Worm (Caenorhabditis elegans): ENCODE measurements around the gene his-70.

The his-70 gene

DNA sequence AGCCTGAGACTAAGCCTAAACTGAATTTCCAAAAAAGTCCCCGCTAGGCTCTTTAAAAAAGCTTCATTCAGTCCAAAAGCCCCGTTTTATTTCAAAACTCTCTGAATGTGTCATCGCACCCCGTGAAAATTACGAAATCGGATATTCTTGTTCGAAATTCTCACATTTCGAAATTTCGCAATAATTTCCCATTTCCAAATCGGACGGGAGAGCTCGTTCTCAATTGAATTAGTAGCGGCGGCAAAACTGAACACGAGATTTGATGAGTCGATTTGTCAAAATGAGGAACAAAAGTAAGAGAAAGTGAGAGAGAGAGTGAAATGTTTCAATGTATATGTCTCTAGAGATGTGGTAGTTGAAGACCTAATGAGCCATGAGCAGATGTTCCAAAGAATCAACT, 24.9 kb downstream of the his-70 start:
- TF ChIP-seq blmp-1 (tag; optimal IDR thresholded peaks at IDR 0.05; ENCODE audit: insufficient read depth), result no peak
- peak in 1 of 2 experiments; percentile 0 for TF ChIP-seq lsy-2 (tag; optimal IDR thresholded peaks at IDR 0.05)
- TF ChIP-seq unc-55 (GFP tag; optimal IDR thresholded peaks at IDR 0.05), result peak; percentile 83
- TF ChIP-seq nhr-77 (tag; optimal IDR thresholded peaks at IDR 0.05), result no peak
- TF ChIP-seq nhr-237 (tag; optimal IDR thresholded peaks at IDR 0.05), result no peak
- no peak for TF ChIP-seq sem-4 (tag; optimal IDR thresholded peaks at IDR 0.05)
- no peak for TF ChIP-seq unc-39 (tag; optimal IDR thresholded peaks at IDR 0.05)
- TF ChIP-seq sma-9 (GFP tag; optimal IDR thresholded peaks at IDR 0.05), result peak; percentile 20
- TF ChIP-seq sma-9 (tag; optimal IDR thresholded peaks at IDR 0.05), result no peak
- TF ChIP-seq ztf-1 (GFP tag; conservative IDR thresholded peaks at IDR 0.05), result no peak
- TF ChIP-seq mab-5 (tag; optimal IDR thresholded peaks at IDR 0.05), result no peak
- no peak for TF ChIP-seq ceh-82 (tag; optimal IDR thresholded peaks at IDR 0.05)
- no peak for TF ChIP-seq elt-1 (tag; optimal IDR thresholded peaks at IDR 0.05)
- TF ChIP-seq aly-2 (tag; optimal IDR thresholded peaks at IDR 0.05), result no peak
- TF ChIP-seq alr-1 (tag; optimal IDR thresholded peaks at IDR 0.05), result no peak
- no peak for TF ChIP-seq nhr-21 (tag; optimal IDR thresholded peaks at IDR 0.05)
- TF ChIP-seq skn-1 (tag; optimal IDR thresholded peaks at IDR 0.05), result no peak
- no peak for TF ChIP-seq mbf-1 (tag; optimal IDR thresholded peaks at IDR 0.05)
- TF ChIP-seq F13H6.1 (tag; optimal IDR thresholded peaks at IDR 0.05), result no peak
- no peak for TF ChIP-seq nhr-6 (tag; optimal IDR thresholded peaks at IDR 0.05)
- TF ChIP-seq nhr-25 (tag; optimal IDR thresholded peaks at IDR 0.05), result no peak
- TF ChIP-seq ZK546.5 (tag; optimal IDR thresholded peaks at IDR 0.05), result no peak
- no peak for TF ChIP-seq ztf-11 (tag; optimal IDR thresholded peaks at IDR 0.05)
- no peak for TF ChIP-seq sma-3 (GFP tag; optimal IDR thresholded peaks at IDR 0.05)
- TF ChIP-seq zag-1 (tag; optimal IDR thresholded peaks at IDR 0.05), result peak; percentile 24
- no peak for TF ChIP-seq nhr-10 (tag; optimal IDR thresholded peaks at IDR 0.05)
- peak; percentile 38 for TF ChIP-seq C34F6.9 (tag; optimal IDR thresholded peaks at IDR 0.05)
- no peak for TF ChIP-seq nhr-23 (tag; optimal IDR thresholded peaks at IDR 0.05)
- no peak for TF ChIP-seq ama-1 (optimal IDR thresholded peaks at IDR 0.05)
- no peak for TF ChIP-seq Y55F3AM.14 (GFP tag; optimal IDR thresholded peaks at IDR 0.05)
- no peak for TF ChIP-seq unc-62 (GFP tag; optimal IDR thresholded peaks at IDR 0.05)
- no peak for TF ChIP-seq mdl-1 (tag; optimal IDR thresholded peaks at IDR 0.05)
- no peak for TF ChIP-seq egl-27 (tag; optimal IDR thresholded peaks at IDR 0.05)
- TF ChIP-seq nhr-11 (tag; optimal IDR thresholded peaks at IDR 0.05), result no peak
- TF ChIP-seq lin-11 (tag; optimal IDR thresholded peaks at IDR 0.05), result no peak
- TF ChIP-seq R02D3.7 (tag; optimal IDR thresholded peaks at IDR 0.05), result no peak

DNA sequence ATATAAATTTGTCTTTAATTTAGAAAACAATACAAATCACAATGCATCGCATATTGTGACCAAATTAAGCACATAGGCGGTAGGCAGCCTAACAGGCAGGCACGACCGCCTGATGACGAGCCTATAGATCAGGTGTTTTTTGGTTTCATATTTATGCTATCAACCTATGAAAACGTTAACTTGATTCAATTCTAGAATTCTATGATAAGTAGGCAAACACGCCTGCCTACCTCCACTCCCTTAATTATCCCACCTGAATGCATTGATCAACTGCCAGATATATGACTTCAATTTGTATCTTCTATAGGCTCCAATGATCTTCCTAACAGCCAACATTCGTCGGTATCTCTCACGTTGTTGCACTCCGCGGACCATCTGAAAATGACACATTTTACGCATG, 29.1 kb downstream of the his-70 start:
- no peak for TF ChIP-seq unc-39 (tag; optimal IDR thresholded peaks at IDR 0.05)
- no peak for TF ChIP-seq snpc-4 (tag; optimal IDR thresholded peaks at IDR 0.05)
- TF ChIP-seq lin-11 (tag; optimal IDR thresholded peaks at IDR 0.05), result no peak
- TF ChIP-seq nhr-23 (tag; optimal IDR thresholded peaks at IDR 0.05), result no peak
- TF ChIP-seq nhr-6 (tag; optimal IDR thresholded peaks at IDR 0.05), result no peak
- TF ChIP-seq Y55F3AM.14 (GFP tag; optimal IDR thresholded peaks at IDR 0.05), result no peak

DNA sequence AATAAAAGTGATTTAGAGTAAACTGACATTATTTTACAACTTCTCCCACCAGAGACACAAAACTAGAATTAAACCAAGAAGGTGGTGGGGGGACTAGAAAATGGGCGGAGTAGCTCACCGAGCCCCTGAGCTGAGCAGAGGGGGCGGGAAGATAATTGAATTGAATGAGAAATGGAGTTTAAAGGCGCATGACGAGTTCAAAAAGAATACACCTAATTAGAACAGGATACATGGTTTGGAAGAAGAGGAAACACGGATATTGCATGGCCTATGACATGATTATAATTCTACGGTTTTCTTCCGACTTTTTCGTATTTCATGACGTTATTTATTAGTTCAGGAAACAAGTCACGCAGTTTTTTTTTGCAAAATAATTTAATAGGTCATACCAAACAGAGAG, 31.9 kb downstream of the his-70 start, which contains the start of gene T02C12.5:
TSS of gene T02C12.5 (minus strand) at position 101 of the 400 bp plus-strand sequence.
- TF ChIP-seq ZK546.5 (tag; optimal IDR thresholded peaks at IDR 0.05) (no peak), lsy-2 (tag; optimal IDR thresholded peaks at IDR 0.05) (no peak), ama-1 (optimal IDR thresholded peaks at IDR 0.05) (no peak), dmd-4 (tag; optimal IDR thresholded peaks at IDR 0.05) (no peak), lin-11 (tag; optimal IDR thresholded peaks at IDR 0.05) (no peak), mab-5 (tag; optimal IDR thresholded peaks at IDR 0.05) (no peak), nhr-11 (tag; optimal IDR thresholded peaks at IDR 0.05) (no peak), nhr-12 (tag; optimal IDR thresholded peaks at IDR 0.05) (no peak), R02D3.7 (tag; optimal IDR thresholded peaks at IDR 0.05) (no peak), sem-4 (tag; optimal IDR thresholded peaks at IDR 0.05) (no peak), snpc-4 (tag; optimal IDR thresholded peaks at IDR 0.05) (no peak), C34F6.9 (tag; optimal IDR thresholded peaks at IDR 0.05) (no peak), ceh-82 (tag; optimal IDR thresholded peaks at IDR 0.05) (no peak), nhr-23 (tag; optimal IDR thresholded peaks at IDR 0.05) (no peak), ceh-16 (tag; optimal IDR thresholded peaks at IDR 0.05) (no peak), F13H6.1 (tag; optimal IDR thresholded peaks at IDR 0.05) (no peak)
